Worm (Caenorhabditis elegans): ENCODE data around the gene dpy-8.

- TF ChIP-seq nhr-76 (tag; optimal IDR thresholded peaks at IDR 0.05) = no peak
- TF ChIP-seq unc-62 (GFP tag; optimal IDR thresholded peaks at IDR 0.05) = no peak
- no peak for TF ChIP-seq elt-3 (tag; optimal IDR thresholded peaks at IDR 0.05)
- no peak for TF ChIP-seq ztf-11 (tag; optimal IDR thresholded peaks at IDR 0.05)
- TF ChIP-seq nhr-12 (tag; optimal IDR thresholded peaks at IDR 0.05) = no peak
- TF ChIP-seq hlh-1 (tag; optimal IDR thresholded peaks at IDR 0.05) = no peak
- TF ChIP-seq flh-1 (GFP tag; optimal IDR thresholded peaks at IDR 0.05) = no peak
- TF ChIP-seq lin-32 (GFP tag; optimal IDR thresholded peaks at IDR 0.05) = no peak
- TF ChIP-seq lsy-2 (tag; optimal IDR thresholded peaks at IDR 0.05) = no peak
- TF ChIP-seq snpc-4 (tag; optimal IDR thresholded peaks at IDR 0.05) = no peak
Measured at ce11 chrX:5098935-5099334, 51.3 kb downstream of the dpy-8 start.
